Worm (Caenorhabditis elegans): Measurements from ENCODE around the gene wsp-1.

Gene wsp-1

ce11 chrIV:8151721-8152120, 47.0 kb downstream of the wsp-1 start:
- TF ChIP-seq nhr-43 (tag; optimal IDR thresholded peaks at IDR 0.05; ENCODE audit: poor library complexity, severe bottlenecking) (no peak), skn-1 (tag; optimal IDR thresholded peaks at IDR 0.05) (no peak), lin-39 (tag; optimal IDR thresholded peaks at IDR 0.05) (no peak), jun-1 (tag; optimal IDR thresholded peaks at IDR 0.05) (peak; percentile 20), pqm-1 (tag; optimal IDR thresholded peaks at IDR 0.05) (peak; percentile 95), elt-2 (tag; optimal IDR thresholded peaks at IDR 0.05) (peak; percentile 92), pha-4 (tag; optimal IDR thresholded peaks at IDR 0.05) (peak; percentile 46)

- no peak for TF ChIP-seq lin-15B (tag; optimal IDR thresholded peaks at IDR 0.05)
- TF ChIP-seq ama-1 (optimal IDR thresholded peaks at IDR 0.05) = no peak
- no peak for TF ChIP-seq mml-1 (tag; optimal IDR thresholded peaks at IDR 0.05)
- no peak for TF ChIP-seq daf-12 (tag; optimal IDR thresholded peaks at IDR 0.05)
- no peak for TF ChIP-seq nhr-77 (tag; optimal IDR thresholded peaks at IDR 0.05)
- no peak for TF ChIP-seq mdl-1 (tag; optimal IDR thresholded peaks at IDR 0.05)
- TF ChIP-seq pha-4 (tag; optimal IDR thresholded peaks at IDR 0.05) = no peak
- TF ChIP-seq ZK546.5 (tag; optimal IDR thresholded peaks at IDR 0.05) = no peak
- no peak for TF ChIP-seq nhr-76 (tag; optimal IDR thresholded peaks at IDR 0.05)
Measured at ce11 chrIV:8148494-8148893, 50.3 kb downstream of the wsp-1 start, which contains the start of gene pmk-1. Gene pmk-1, plus strand, starts transcription at chrIV:8148794.

- TF ChIP-seq nfya-1 (tag; optimal IDR thresholded peaks at IDR 0.05; ENCODE audit: insufficient read depth) (peak; percentile 16), nhr-12 (tag; optimal IDR thresholded peaks at IDR 0.05) (no peak), mdl-1 (tag; optimal IDR thresholded peaks at IDR 0.05) (peak; percentile 79), ama-1 (optimal IDR thresholded peaks at IDR 0.05) (no peak), pha-4 (tag; optimal IDR thresholded peaks at IDR 0.05) (peak; percentile 92), elt-2 (tag; optimal IDR thresholded peaks at IDR 0.05) (peak; percentile 44), nhr-25 (tag; optimal IDR thresholded peaks at IDR 0.05) (peak; percentile 81), pqm-1 (tag; optimal IDR thresholded peaks at IDR 0.05) (peak; percentile 36), ceh-28 (tag; optimal IDR thresholded peaks at IDR 0.05) (peak; percentile 67), nhr-43 (tag; optimal IDR thresholded peaks at IDR 0.05; ENCODE audit: poor library complexity, severe bottlenecking) (no peak), nhr-23 (tag; optimal IDR thresholded peaks at IDR 0.05) (peak; percentile 46)
Measured at ce11 chrIV:8146283-8146682, 52.5 kb downstream of the wsp-1 start.

ce11 chrIV:8144341-8144740, 54.4 kb downstream of the wsp-1 start:
- TF ChIP-seq snpc-4 (tag; optimal IDR thresholded peaks at IDR 0.05) = no peak
- TF ChIP-seq pha-4 (tag; optimal IDR thresholded peaks at IDR 0.05) = no peak
- no peak for TF ChIP-seq nhr-77 (tag; optimal IDR thresholded peaks at IDR 0.05)
- TF ChIP-seq R02D3.7 (tag; optimal IDR thresholded peaks at IDR 0.05) = no peak

ce11 chrIV:8142735-8143550, 55.8 kb downstream of the wsp-1 start, which contains the start of gene pmk-2:
Gene pmk-2, plus strand, starts transcription at chrIV:8143500.
- TF ChIP-seq ceh-16 (tag; optimal IDR thresholded peaks at IDR 0.05) = no peak
- TF ChIP-seq eor-1 (tag; optimal IDR thresholded peaks at IDR 0.05) = no peak
- peak; percentile 29 for TF ChIP-seq nfya-1 (tag; optimal IDR thresholded peaks at IDR 0.05; ENCODE audit: insufficient read depth)
- TF ChIP-seq elt-2 (tag; optimal IDR thresholded peaks at IDR 0.05) = peak; percentile 40
- TF ChIP-seq unc-39 (tag; optimal IDR thresholded peaks at IDR 0.05) = no peak
- TF ChIP-seq skn-1 (tag; optimal IDR thresholded peaks at IDR 0.05) = peak; percentile 14
- no peak for TF ChIP-seq pha-4 (tag; optimal IDR thresholded peaks at IDR 0.05)
- TF ChIP-seq mdl-1 (tag; optimal IDR thresholded peaks at IDR 0.05) = no peak
- peak; percentile 3 for TF ChIP-seq jun-1 (tag; optimal IDR thresholded peaks at IDR 0.05)
- no peak for TF ChIP-seq lsy-12 (tag; optimal IDR thresholded peaks at IDR 0.05)

ce11 chrIV:8138984-8139383, 59.8 kb downstream of the wsp-1 start, which contains the start of gene pmk-3:
Gene pmk-3, plus strand, starts transcription at chrIV:8139219.
- TF ChIP-seq ztf-11 (tag; optimal IDR thresholded peaks at IDR 0.05) = no peak
- no peak for TF ChIP-seq ama-1 (optimal IDR thresholded peaks at IDR 0.05)
- TF ChIP-seq tbx-2 (tag; optimal IDR thresholded peaks at IDR 0.05) = no peak
- TF ChIP-seq nhr-23 (tag; optimal IDR thresholded peaks at IDR 0.05) = peak; percentile 54
- no peak for TF ChIP-seq unc-62 (GFP tag; optimal IDR thresholded peaks at IDR 0.05)
- TF ChIP-seq mdl-1 (tag; optimal IDR thresholded peaks at IDR 0.05) = no peak
- no peak for TF ChIP-seq ceh-16 (tag; optimal IDR thresholded peaks at IDR 0.05)
- TF ChIP-seq ceh-9 (tag; optimal IDR thresholded peaks at IDR 0.05) = no peak
- TF ChIP-seq nhr-237 (tag; optimal IDR thresholded peaks at IDR 0.05) = no peak
- no peak for TF ChIP-seq unc-39 (tag; optimal IDR thresholded peaks at IDR 0.05)
- no peak for TF ChIP-seq eor-1 (tag; optimal IDR thresholded peaks at IDR 0.05)
- peak; percentile 61 for TF ChIP-seq elt-2 (tag; optimal IDR thresholded peaks at IDR 0.05)
- peak; percentile 13 for TF ChIP-seq ceh-28 (tag; optimal IDR thresholded peaks at IDR 0.05)
- TF ChIP-seq jun-1 (tag; optimal IDR thresholded peaks at IDR 0.05) = peak; percentile 11
- peak; percentile 9 for TF ChIP-seq pha-4 (tag; optimal IDR thresholded peaks at IDR 0.05)

All from whole organism, L3 larva.